Worm (Caenorhabditis elegans): ENCODE measurements around the gene Y40A1A.2.

The Y40A1A.2 gene

DNA sequence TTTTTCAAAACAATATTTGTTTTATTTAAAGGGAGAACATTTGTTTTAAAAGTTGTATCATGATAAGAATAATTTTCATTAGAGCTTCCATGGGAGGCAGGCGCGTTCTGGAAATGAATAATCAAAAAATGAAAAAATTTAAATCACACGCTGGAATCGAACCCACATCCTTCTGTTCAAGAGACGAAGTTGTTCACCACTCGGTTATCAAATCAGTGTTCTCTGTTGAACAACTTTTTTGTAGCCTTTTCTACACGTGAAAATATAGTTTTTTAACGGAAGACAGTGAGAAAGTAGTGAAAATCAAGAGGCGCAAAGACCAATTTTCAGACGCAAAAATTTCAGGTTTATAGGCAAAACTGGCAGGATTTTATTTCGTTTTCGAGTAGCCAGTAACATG is 17.8 kb upstream of the Y40A1A.2 start:
- no peak for TF ChIP-seq hnd-1 (tag; optimal IDR thresholded peaks at IDR 0.05)
- no peak for TF ChIP-seq F13C5.2 (tag; optimal IDR thresholded peaks at IDR 0.05)
- TF ChIP-seq ets-7 (tag; optimal IDR thresholded peaks at IDR 0.05), result no peak
- no peak for TF ChIP-seq tbx-11 (GFP tag; IDR thresholded peaks at IDR 0.05)

- TF ChIP-seq flt-1 (GFP tag; IDR thresholded peaks at IDR 0.05), result no peak
- TF ChIP-seq F13C5.2 (tag; optimal IDR thresholded peaks at IDR 0.05), result no peak
- TF ChIP-seq tra-4 (tag; optimal IDR thresholded peaks at IDR 0.05), result no peak
- TF ChIP-seq hmg-4 (GFP tag; optimal IDR thresholded peaks at IDR 0.05), result no peak
- no peak for TF ChIP-seq ceh-36 (tag; optimal IDR thresholded peaks at IDR 0.05)
- TF ChIP-seq pes-1 (GFP tag; IDR thresholded peaks at IDR 0.05), result no peak
- TF ChIP-seq tbx-37 (GFP tag; conservative IDR thresholded peaks at IDR 0.05), result no peak
- TF ChIP-seq aly-1 (tag; optimal IDR thresholded peaks at IDR 0.05), result no peak
- no peak for TF ChIP-seq hnd-1 (tag; optimal IDR thresholded peaks at IDR 0.05)
- no peak for TF ChIP-seq B0310.2 (tag; optimal IDR thresholded peaks at IDR 0.05)
- no peak for TF ChIP-seq scrt-1 (GFP tag; IDR thresholded peaks at IDR 0.05)
- TF ChIP-seq ets-7 (tag; optimal IDR thresholded peaks at IDR 0.05), result no peak
- no peak for TF ChIP-seq ceh-13 (GFP tag; optimal IDR thresholded peaks at IDR 0.05)
- TF ChIP-seq sea-1 (GFP tag; conservative IDR thresholded peaks at IDR 0.05), result no peak
- no peak for TF ChIP-seq tbx-11 (GFP tag; IDR thresholded peaks at IDR 0.05)
- no peak for TF ChIP-seq hmbx-1 (tag; optimal IDR thresholded peaks at IDR 0.05)
- no peak for TF ChIP-seq ama-1 (optimal IDR thresholded peaks at IDR 0.05)
Observed at ce11 chrX:1974699-1975098, 15.8 kb upstream of the Y40A1A.2 start, which contains the start of gene F52D2.5. TSS of gene F52D2.5 (minus strand) at chrX:1974799.

ce11 chrX:1975692-1976091 is 14.8 kb upstream of the Y40A1A.2 start, which contains the start of gene F52D2.6:
TSS of gene F52D2.6 (plus strand) at chrX:1975992.
- TF ChIP-seq ceh-13 (GFP tag; optimal IDR thresholded peaks at IDR 0.05), result no peak

ce11 chrX:1977708-1978107 is 12.8 kb upstream of the Y40A1A.2 start, which contains the start of gene F52D2.12:
TSS of gene F52D2.12 (plus strand) at chrX:1978014.
- TF ChIP-seq F13C5.2 (tag; optimal IDR thresholded peaks at IDR 0.05) (no peak), hnd-1 (tag; optimal IDR thresholded peaks at IDR 0.05) (no peak), aly-1 (tag; optimal IDR thresholded peaks at IDR 0.05) (no peak)

DNA sequence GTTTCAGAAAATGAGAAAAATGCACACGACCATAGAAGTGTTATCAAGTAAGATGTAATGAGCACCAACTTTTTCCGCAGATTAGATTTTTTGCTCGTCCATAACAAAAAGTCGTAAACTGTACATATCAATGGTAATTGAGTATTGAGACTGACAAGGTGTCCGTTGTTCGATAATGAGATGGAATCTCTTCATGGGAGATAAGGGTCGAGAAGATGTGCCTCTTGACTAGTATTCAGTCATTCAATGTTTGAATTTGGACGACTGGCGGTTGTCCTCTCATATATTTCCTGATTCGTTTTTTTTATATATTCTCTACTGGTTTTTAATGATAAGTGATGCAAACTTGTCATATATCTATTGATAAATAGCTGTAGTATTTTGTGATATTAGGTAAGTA is 8.9 kb upstream of the Y40A1A.2 start:
- TF ChIP-seq hnd-1 (tag; optimal IDR thresholded peaks at IDR 0.05), result no peak
- TF ChIP-seq pes-1 (GFP tag; IDR thresholded peaks at IDR 0.05), result no peak
- no peak for TF ChIP-seq sea-1 (GFP tag; conservative IDR thresholded peaks at IDR 0.05)
- no peak for TF ChIP-seq B0310.2 (tag; optimal IDR thresholded peaks at IDR 0.05)
- TF ChIP-seq hmbx-1 (tag; optimal IDR thresholded peaks at IDR 0.05), result no peak

DNA sequence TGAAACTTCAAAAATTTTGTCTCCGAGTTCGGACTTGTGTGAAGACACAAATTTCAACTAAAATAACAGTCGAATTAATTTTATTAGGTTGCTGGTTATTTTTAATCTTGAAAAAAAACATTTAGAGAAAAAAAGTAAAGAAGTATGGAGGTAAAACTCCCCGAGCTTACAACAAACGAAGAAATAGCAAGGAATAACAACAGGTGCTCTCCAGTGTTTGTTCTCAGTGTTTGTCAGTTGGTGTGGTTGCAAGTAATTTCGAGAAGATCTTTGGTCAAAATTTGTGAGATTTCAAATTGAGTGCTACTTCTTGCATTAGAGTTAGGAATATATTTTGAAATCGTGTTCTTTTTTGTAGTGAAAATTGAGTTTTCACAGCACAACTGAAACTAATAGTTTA is 5.7 kb upstream of the Y40A1A.2 start:
- TF ChIP-seq ama-1 (optimal IDR thresholded peaks at IDR 0.05), result no peak
- no peak for TF ChIP-seq tbx-11 (GFP tag; IDR thresholded peaks at IDR 0.05)
- no peak for TF ChIP-seq tbx-37 (GFP tag; conservative IDR thresholded peaks at IDR 0.05)
- no peak for TF ChIP-seq ceh-13 (GFP tag; optimal IDR thresholded peaks at IDR 0.05)
- no peak for TF ChIP-seq tra-4 (tag; optimal IDR thresholded peaks at IDR 0.05)
- no peak for TF ChIP-seq hmg-4 (GFP tag; optimal IDR thresholded peaks at IDR 0.05)
- no peak for TF ChIP-seq sea-1 (GFP tag; conservative IDR thresholded peaks at IDR 0.05)
- TF ChIP-seq scrt-1 (GFP tag; IDR thresholded peaks at IDR 0.05), result no peak
- TF ChIP-seq hnd-1 (tag; optimal IDR thresholded peaks at IDR 0.05), result no peak
- TF ChIP-seq F13C5.2 (tag; optimal IDR thresholded peaks at IDR 0.05), result no peak
- no peak for TF ChIP-seq pes-1 (GFP tag; IDR thresholded peaks at IDR 0.05)
- TF ChIP-seq ceh-36 (tag; optimal IDR thresholded peaks at IDR 0.05), result no peak
- TF ChIP-seq flt-1 (GFP tag; IDR thresholded peaks at IDR 0.05), result no peak
- no peak for TF ChIP-seq B0310.2 (tag; optimal IDR thresholded peaks at IDR 0.05)
- no peak for TF ChIP-seq aly-1 (tag; optimal IDR thresholded peaks at IDR 0.05)
- TF ChIP-seq ets-7 (tag; optimal IDR thresholded peaks at IDR 0.05), result no peak
- TF ChIP-seq hmbx-1 (tag; optimal IDR thresholded peaks at IDR 0.05), result no peak

ce11 chrX:1989576-1989975 is 958 bp upstream of the Y40A1A.2 start, which contains the start of gene meg-3:
TSS of gene meg-3 (minus strand) at chrX:1989607.
- TF ChIP-seq ceh-36 (tag; optimal IDR thresholded peaks at IDR 0.05) (no peak), sea-1 (GFP tag; conservative IDR thresholded peaks at IDR 0.05) (no peak), tbx-11 (GFP tag; IDR thresholded peaks at IDR 0.05) (no peak), hnd-1 (tag; optimal IDR thresholded peaks at IDR 0.05) (no peak), ets-7 (tag; optimal IDR thresholded peaks at IDR 0.05) (no peak), ama-1 (optimal IDR thresholded peaks at IDR 0.05) (no peak), tbx-37 (GFP tag; conservative IDR thresholded peaks at IDR 0.05) (no peak), scrt-1 (GFP tag; IDR thresholded peaks at IDR 0.05) (no peak), pes-1 (GFP tag; IDR thresholded peaks at IDR 0.05) (no peak), B0310.2 (tag; optimal IDR thresholded peaks at IDR 0.05) (no peak), hmbx-1 (tag; optimal IDR thresholded peaks at IDR 0.05) (no peak), flt-1 (GFP tag; IDR thresholded peaks at IDR 0.05) (no peak), tra-4 (tag; optimal IDR thresholded peaks at IDR 0.05) (no peak), aly-1 (tag; optimal IDR thresholded peaks at IDR 0.05) (no peak)

- TF ChIP-seq tbx-37 (GFP tag; conservative IDR thresholded peaks at IDR 0.05) (no peak), ceh-13 (GFP tag; optimal IDR thresholded peaks at IDR 0.05) (no peak), hmg-4 (GFP tag; optimal IDR thresholded peaks at IDR 0.05) (no peak), ets-7 (tag; optimal IDR thresholded peaks at IDR 0.05) (no peak), scrt-1 (GFP tag; IDR thresholded peaks at IDR 0.05) (no peak), sea-1 (GFP tag; conservative IDR thresholded peaks at IDR 0.05) (no peak), aly-1 (tag; optimal IDR thresholded peaks at IDR 0.05) (no peak), pes-1 (GFP tag; IDR thresholded peaks at IDR 0.05) (no peak), hnd-1 (tag; optimal IDR thresholded peaks at IDR 0.05) (no peak), ama-1 (optimal IDR thresholded peaks at IDR 0.05) (no peak), flt-1 (GFP tag; IDR thresholded peaks at IDR 0.05) (no peak), ceh-36 (tag; optimal IDR thresholded peaks at IDR 0.05) (no peak), hmbx-1 (tag; optimal IDR thresholded peaks at IDR 0.05) (no peak)
Observed at ce11 chrX:1997934-1998333, 7.4 kb downstream of the Y40A1A.2 start, which contains the start of gene Y40A1A.3. TSS of gene Y40A1A.3 (minus strand) at chrX:1998034.

Data from whole organism, early embryonic.